Worm (Caenorhabditis elegans): ENCODE measurements around the gene Y14H12B.1.
A peak's percentile ranks its signal among the peaks of the same experiment; 100 is the strongest.

ce11 chrII:3958673-3959299, 24.5 kb downstream of the Y14H12B.1 start:
- TF ChIP-seq unc-62 (GFP tag; optimal IDR thresholded peaks at IDR 0.05) (peak; percentile 46), snpc-4 (tag; optimal IDR thresholded peaks at IDR 0.05) (no peak), bed-3 (GFP tag; optimal IDR thresholded peaks at IDR 0.05) (no peak)
